Fruit fly (Drosophila melanogaster) whole organism, embryonic: ENCODE measurements around the gene CG12075.

Experiments
- CG10209 ChIP-seq: fragments of 200-800 bp; sonication (Bioruptor generic); optimal IDR thresholded peaks from 3 replicates; lab custom pipeline; 2017; ENCODE audit warnings: missing biosample characterization, mild to moderate bottlenecking, missing genetic modification characterization, missing genetic modification reagents
- CG11085 ChIP-seq: fragments of 200-800 bp; sonication (Bioruptor generic); IDR thresholded peaks from 2 replicates; pipeline ENCODE4 v1.3.6; 2022; ENCODE audit warnings: missing biosample characterization, missing genetic modification characterization
- CG14860 ChIP-seq: fragments of 200-800 bp; sonication (Bioruptor generic); IDR thresholded peaks from 3 replicates; pipeline ENCODE4 v1.3.6; 2022; ENCODE audit warnings: missing biosample characterization, missing genetic modification characterization; ENCODE audit not compliant: partially characterized antibody
- CG15269 ChIP-seq: fragments of 200-800 bp; sonication (Bioruptor generic); optimal IDR thresholded peaks from 2 replicates; lab custom pipeline; 2018; ENCODE audit warnings: missing biosample characterization, mild to moderate bottlenecking, missing genetic modification characterization, moderate library complexity
- CG15479 ChIP-seq: fragments of 200-800 bp; sonication (Bioruptor generic); optimal IDR thresholded peaks from 3 replicates; lab custom pipeline; 2019; ENCODE audit warnings: missing biosample characterization, mild to moderate bottlenecking, missing genetic modification characterization, moderate library complexity
- CG18262 ChIP-seq: fragments of 200-800 bp; optimal IDR thresholded peaks from 3 replicates; lab custom pipeline; 2019; ENCODE audit warnings: missing biosample characterization, mild to moderate bottlenecking, missing genetic modification characterization, moderate library complexity
- CG1832 ChIP-seq: fragments of 200-800 bp; sonication (Bioruptor generic); optimal IDR thresholded peaks from 2 replicates; lab custom pipeline; 2017; ENCODE audit warnings: missing biosample characterization, mild to moderate bottlenecking, missing genetic modification characterization, inconsistent platforms
- CG2712 ChIP-seq: fragments of 200-800 bp; optimal IDR thresholded peaks from 3 replicates; lab custom pipeline; 2019; ENCODE audit warnings: missing biosample characterization, mild to moderate bottlenecking, missing genetic modification characterization, moderate library complexity
- CG32767 ChIP-seq: fragments of 200-800 bp; sonication (Bioruptor generic); IDR thresholded peaks from 2 replicates; pipeline ENCODE4 v1.3.6; 2022; ENCODE audit warnings: missing biosample characterization, missing genetic modification characterization
- CG32772 ChIP-seq: fragments of 200-800 bp; sonication (Bioruptor generic); IDR thresholded peaks from 2 replicates; pipeline ENCODE4 v1.3.6; 2022; ENCODE audit warnings: missing biosample characterization, missing genetic modification characterization
- CG3838 ChIP-seq: fragments of 200-800 bp; sonication (Bioruptor generic); optimal IDR thresholded peaks from 3 replicates; lab custom pipeline; 2016; ENCODE audit warnings: missing biosample characterization, missing genetic modification characterization
- CG4328 ChIP-seq: fragments of 200-800 bp; sonication (Bioruptor generic); optimal IDR thresholded peaks from 3 replicates; lab custom pipeline; 2017; ENCODE audit warnings: missing biosample characterization, missing genetic modification reagents, missing genetic modification characterization
- CG4360 ChIP-seq: fragments of 200-800 bp; sonication (Bioruptor generic); IDR thresholded peaks from 2 replicates; pipeline ENCODE4 v1.3.6; 2022; ENCODE audit warnings: missing biosample characterization, missing genetic modification characterization
- CG4730 ChIP-seq: fragments of 200-800 bp; sonication (Bioruptor generic); IDR thresholded peaks from 2 replicates; pipeline ENCODE4 v1.3.6; 2022; ENCODE audit warnings: missing biosample characterization, missing genetic modification characterization
- CG5245 ChIP-seq: fragments of 200-800 bp; sonication (Bioruptor generic); optimal IDR thresholded peaks from 3 replicates; lab custom pipeline; 2016; ENCODE audit warnings: missing biosample characterization, missing genetic modification characterization
- CG6765 ChIP-seq: fragments of 200-800 bp; sonication (Bioruptor generic); optimal IDR thresholded peaks from 3 replicates; lab custom pipeline; 2017; ENCODE audit warnings: missing biosample characterization, mild to moderate bottlenecking, missing genetic modification characterization
- CG7928 ChIP-seq: fragments of 200-800 bp; sonication (Bioruptor generic); optimal IDR thresholded peaks from 2 replicates; lab custom pipeline; 2017; ENCODE audit warnings: missing biosample characterization, mild to moderate bottlenecking, missing genetic modification characterization
- CG9817 ChIP-seq: fragments of 200-800 bp; sonication (Bioruptor generic); optimal IDR thresholded peaks from 2 replicates; lab custom pipeline; 2018; ENCODE audit warnings: missing biosample characterization, mild to moderate bottlenecking, missing genetic modification characterization, moderate library complexity
- CrebB ChIP-seq: fragments of 200-800 bp; sonication (Bioruptor generic); optimal IDR thresholded peaks from 3 replicates; lab custom pipeline; 2018; ENCODE audit warnings: missing biosample characterization, mild to moderate bottlenecking, missing genetic modification characterization
- ERR ChIP-seq: fragments of 200-800 bp; sonication (Bioruptor generic); optimal IDR thresholded peaks from 2 replicates; lab custom pipeline; 2016; ENCODE audit warnings: missing biosample characterization, missing genetic modification characterization
- Hand ChIP-seq: fragments of 200-800 bp; sonication (Bioruptor generic); optimal IDR thresholded peaks from 2 replicates; lab custom pipeline; 2017; ENCODE audit warnings: mild to moderate bottlenecking, missing biosample characterization, missing genetic modification reagents, missing genetic modification characterization
- Myb ChIP-seq: fragments of 200-800 bp; sonication (Bioruptor generic); optimal IDR thresholded peaks from 2 replicates; lab custom pipeline; 2016; ENCODE audit warnings: missing biosample characterization, missing genetic modification characterization
- NC2β ChIP-seq: fragments of 200-800 bp; sonication (Bioruptor generic); optimal IDR thresholded peaks from 2 replicates; lab custom pipeline; 2016; ENCODE audit warnings: missing biosample characterization, missing genetic modification characterization
- Nf-YA ChIP-seq: fragments of 200-800 bp; sonication (Bioruptor generic); IDR thresholded peaks from 2 replicates; pipeline ENCODE4 v1.3.6; 2022; ENCODE audit warnings: missing biosample characterization, missing genetic modification characterization
- Nf-YC ChIP-seq: fragments of 200-800 bp; optimal IDR thresholded peaks from 3 replicates; lab custom pipeline; 2019; ENCODE audit warnings: missing biosample characterization, mild to moderate bottlenecking, missing genetic modification characterization, moderate library complexity
- Oaz ChIP-seq: fragments of 200-800 bp; sonication (Bioruptor generic); IDR thresholded peaks from 2 replicates; pipeline ENCODE4 v1.3.6; 2022; ENCODE audit warnings: missing biosample characterization, missing genetic modification characterization
- Opbp ChIP-seq: fragments of 200-800 bp; sonication (Bioruptor generic); IDR thresholded peaks from 3 replicates; pipeline ENCODE4 v1.3.6; 2022; ENCODE audit warnings: missing biosample characterization, missing genetic modification characterization; ENCODE audit not compliant: partially characterized antibody
- Sry-β ChIP-seq: fragments of 200-800 bp; sonication (Bioruptor generic); optimal IDR thresholded peaks from 2 replicates; lab custom pipeline; 2018; ENCODE audit warnings: missing biosample characterization, mild to moderate bottlenecking, missing genetic modification characterization, moderate library complexity
- al ChIP-seq: fragments of 200-800 bp; sonication (Bioruptor generic); IDR thresholded peaks from 2 replicates; pipeline ENCODE4 v1.3.6; 2022; ENCODE audit warnings: missing biosample characterization, missing genetic modification characterization
- bcd ChIP-seq: fragments of 200-800 bp; sonication (Bioruptor generic); optimal IDR thresholded peaks from 2 replicates; lab custom pipeline; 2017; ENCODE audit warnings: missing biosample characterization, mild to moderate bottlenecking, missing genetic modification characterization
- cato ChIP-seq: fragments of 200-800 bp; sonication (Bioruptor generic); optimal IDR thresholded peaks from 2 replicates; lab custom pipeline; 2016; ENCODE audit warnings: missing biosample characterization, missing genetic modification characterization, borderline replicate concordance
- cg ChIP-seq: fragments of 200-800 bp; sonication (Bioruptor generic); optimal IDR thresholded peaks from 3 replicates; lab custom pipeline; 2019; ENCODE audit warnings: missing biosample characterization, mild to moderate bottlenecking, missing genetic modification characterization, moderate library complexity
- danr ChIP-seq: fragments of 200-800 bp; sonication (Bioruptor generic); IDR thresholded peaks from 2 replicates; pipeline ENCODE4 v1.3.6; 2022; ENCODE audit warnings: missing biosample characterization, missing genetic modification characterization
- dimm ChIP-seq: fragments of 200-800 bp; sonication (Bioruptor generic); IDR thresholded peaks from 2 replicates; pipeline ENCODE4 v1.3.6; 2022; ENCODE audit warnings: missing biosample characterization, missing genetic modification characterization
- fd64A ChIP-seq: fragments of 200-800 bp; sonication (Bioruptor generic); optimal IDR thresholded peaks from 3 replicates; lab custom pipeline; 2018; ENCODE audit warnings: missing biosample characterization, mild to moderate bottlenecking, missing genetic modification characterization
- fd96Cb ChIP-seq: fragments of 200-800 bp; sonication (Bioruptor generic); optimal IDR thresholded peaks from 2 replicates; lab custom pipeline; 2018; ENCODE audit warnings: missing biosample characterization, mild to moderate bottlenecking, missing genetic modification characterization, moderate library complexity
- ftz-f1 ChIP-seq: fragments of 200-800 bp; sonication (Bioruptor generic); optimal IDR thresholded peaks from 2 replicates; lab custom pipeline; 2016; ENCODE audit warnings: missing biosample characterization, missing genetic modification characterization
- hbn ChIP-seq: fragments of 200-800 bp; sonication (Bioruptor generic); IDR thresholded peaks from 2 replicates; pipeline ENCODE4 v1.3.6; 2022; ENCODE audit warnings: missing biosample characterization, missing genetic modification characterization; ENCODE audit not compliant: partially characterized antibody
- ind ChIP-seq: fragments of 200-800 bp; sonication (Bioruptor generic); optimal IDR thresholded peaks from 3 replicates; lab custom pipeline; 2016; ENCODE audit warnings: missing biosample characterization, missing genetic modification characterization
- lilli ChIP-seq: fragments of 200-800 bp; sonication (Bioruptor generic); optimal IDR thresholded peaks from 3 replicates; lab custom pipeline; 2016; ENCODE audit warnings: missing biosample characterization, missing genetic modification characterization
- nom ChIP-seq: fragments of 200-800 bp; sonication (Bioruptor generic); optimal IDR thresholded peaks from 2 replicates; lab custom pipeline; 2017; ENCODE audit warnings: missing biosample characterization, missing genetic modification characterization, mild to moderate bottlenecking, moderate library complexity, missing genetic modification reagents
- pb ChIP-seq: fragments of 200-800 bp; sonication (Bioruptor generic); optimal IDR thresholded peaks from 3 replicates; lab custom pipeline; 2016; ENCODE audit warnings: missing biosample characterization, missing genetic modification characterization
- sc ChIP-seq, 3 experiments: fragments of >200 bp in 2 of 3; fragments of 200-800 bp in 1 of 3; sonication (Bioruptor generic) in 1 of 3; optimal IDR thresholded peaks; 2 replicates in 2 of 3; 3 replicates in 1 of 3; lab custom pipeline; 2017; ENCODE audit warnings: mild to moderate bottlenecking in 1 of 3, missing biosample characterization in 1 of 3, missing genetic modification characterization in 1 of 3, missing genetic modification reagents in 1 of 3
- so ChIP-seq: fragments of 200-800 bp; sonication (Bioruptor generic); IDR thresholded peaks from 3 replicates; pipeline ENCODE4 v1.3.6; 2022; ENCODE audit warnings: missing biosample characterization, missing genetic modification characterization
- stwl ChIP-seq: fragments of 200-800 bp; sonication (Bioruptor generic); optimal IDR thresholded peaks from 3 replicates; lab custom pipeline; 2018; ENCODE audit warnings: missing biosample characterization, mild to moderate bottlenecking, missing genetic modification characterization, moderate library complexity
- toy ChIP-seq: fragments of 200-800 bp; sonication (Bioruptor generic); IDR thresholded peaks from 2 replicates; pipeline ENCODE4 v1.3.6; 2022; ENCODE audit warnings: missing biosample characterization, missing genetic modification characterization
- twi ChIP-seq: fragments of 200-800 bp; optimal IDR thresholded peaks from 2 replicates; lab custom pipeline; 2019; ENCODE audit warnings: missing biosample characterization, mild to moderate bottlenecking, missing genetic modification characterization, moderate library complexity
- zen2 ChIP-seq: fragments of 200-800 bp; sonication (Bioruptor generic); IDR thresholded peaks from 3 replicates; pipeline ENCODE4 v1.3.6; 2022; ENCODE audit warnings: missing biosample characterization, missing genetic modification characterization; ENCODE audit not compliant: partially characterized antibody

Gene CG12075

DNA sequence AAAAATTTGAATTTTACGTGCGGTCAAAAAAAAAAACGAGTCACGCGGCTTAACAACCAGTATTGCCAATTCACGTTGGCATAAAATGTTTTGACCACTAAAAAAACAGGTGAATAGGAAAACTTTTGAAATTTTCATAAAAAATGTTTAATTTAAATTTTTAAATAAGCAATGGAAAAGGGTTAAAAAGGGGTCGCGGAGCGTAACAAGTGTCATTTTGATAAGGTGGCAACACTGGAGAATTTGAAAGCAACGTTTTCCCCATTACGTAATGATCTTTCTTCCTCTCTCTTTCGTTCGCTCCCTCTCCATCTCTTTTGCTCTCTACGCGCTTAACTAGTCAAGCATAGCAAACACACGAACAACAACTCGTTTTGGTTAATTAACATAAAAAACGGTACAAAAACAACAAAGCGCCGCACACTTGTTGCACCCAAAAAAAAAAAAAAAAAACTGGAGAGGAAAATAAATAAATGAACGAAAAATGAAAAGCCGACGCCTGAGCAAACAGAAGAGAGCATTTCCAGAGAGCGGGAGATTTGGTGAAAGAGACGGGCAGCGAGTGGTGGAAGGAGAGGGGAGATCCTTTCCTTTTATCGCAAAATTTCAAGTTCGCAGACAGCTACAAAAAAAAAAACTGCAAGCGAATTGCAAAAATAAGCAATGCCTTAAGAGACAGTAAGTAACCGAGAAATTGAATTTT is 56.3 kb downstream of the CG12075 start (continued):
- TF ChIP-seq Oaz (GFP tag; lab: Robert Waterston, UW) = peak; percentile 21; the same call in 1 of the 2 replicates
- TF ChIP-seq CG4730 (GFP tag; lab: Robert Waterston, UW) = peak; percentile 52; the same call in 1 of the 2 replicates
- peak; percentile 57; the same call in 1 of the 2 replicates for TF ChIP-seq CG4360 (GFP tag; lab: Robert Waterston, UW)
- peak; percentile 59 for TF ChIP-seq CG5245
- no peak for TF ChIP-seq hbn (GFP tag; lab: Robert Waterston, UW)
- no peak for TF ChIP-seq CG15479 (GFP tag; lab: Kevin White, UChicago)
- TF ChIP-seq lilli (GFP tag; lab: Kevin White, UChicago) = peak; percentile 74
- TF ChIP-seq CG32772 = peak; percentile 78
- peak; percentile 67 for TF ChIP-seq NC2β (GFP tag; lab: Kevin White, UChicago)
- peak; percentile 79 for TF ChIP-seq CG15269 (tag; lab: Kevin White, UChicago)
- TF ChIP-seq sc (optimal IDR thresholded peaks at IDR 0.05; lab: Kevin White, UChicago) = no peak
- TF ChIP-seq sc (GFP tag; optimal IDR thresholded peaks at IDR 0.05; lab: Kevin White, UChicago) = peak; percentile 66
- TF ChIP-seq CG2712 (tag; lab: Kevin White, UChicago) = peak; percentile 81
- TF ChIP-seq toy = no peak
- no peak for TF ChIP-seq ERR (GFP tag; lab: Kevin White, UChicago)
- TF ChIP-seq Myb = peak; percentile 20
- peak; percentile 51; the same call in 1 of the 2 replicates for TF ChIP-seq dimm (GFP tag; lab: Robert Waterston, UW)
- peak; percentile 9 for TF ChIP-seq pb
- TF ChIP-seq CG4328 (GFP tag; lab: Kevin White, UChicago) = peak; percentile 47
- peak; percentile 19 for TF ChIP-seq ftz-f1 (GFP tag; lab: Kevin White, UChicago)
- peak; percentile 62; the same call in 2 of the 3 replicates for TF ChIP-seq so
- peak; percentile 79 for TF ChIP-seq bcd (GFP tag; lab: Kevin White, UChicago)
- TF ChIP-seq CG11085 (GFP tag; lab: Robert Waterston, UW) = no peak
- no peak for TF ChIP-seq cg (GFP tag; lab: Kevin White, UChicago)
- no peak for TF ChIP-seq CG6765
- TF ChIP-seq CG32767 (GFP tag; lab: Robert Waterston, UW) = peak; percentile 63; the same call in 1 of the 2 replicates
- TF ChIP-seq fd64A = peak; percentile 26
- TF ChIP-seq Hand (GFP tag; lab: Kevin White, UChicago) = peak; percentile 52
- TF ChIP-seq CG18262 = peak; percentile 78
- no peak for TF ChIP-seq zen2
- peak; percentile 71 for TF ChIP-seq ind (GFP tag; lab: Kevin White, UChicago)
- TF ChIP-seq Opbp (GFP tag; lab: Robert Waterston, UW) = no peak
- no peak for TF ChIP-seq CG7928 (GFP tag; lab: Kevin White, UChicago)
- peak; percentile 36 for TF ChIP-seq stwl (tag; lab: Kevin White, UChicago)
- no peak for TF ChIP-seq CG14860 (GFP tag; lab: Robert Waterston, UW)
- peak; percentile 71 for TF ChIP-seq CG10209
- TF ChIP-seq Nf-YC = peak; percentile 23
- TF ChIP-seq CrebB (tag; lab: Kevin White, UChicago) = peak; percentile 24
- TF ChIP-seq al = 0 out of 2 replicates have a peak, but pooled peaks have one; percentile 30
- no peak for TF ChIP-seq cato
- peak; percentile 41 for TF ChIP-seq twi (tag; lab: Kevin White, UChicago)
- TF ChIP-seq CG9817 = peak; percentile 44
- TF ChIP-seq fd96Cb (tag; lab: Kevin White, UChicago) = peak; percentile 83
- no peak for TF ChIP-seq nom (GFP tag; lab: Kevin White, UChicago)
- no peak for TF ChIP-seq CG1832 (GFP tag; lab: Kevin White, UChicago)
- TF ChIP-seq CG3838 = peak; percentile 30
- TF ChIP-seq Sry-β = no peak
- peak; percentile 52; the same call in 1 of the 2 replicates for TF ChIP-seq danr
- TF ChIP-seq Nf-YA (GFP tag; lab: Robert Waterston, UW) = peak; percentile 66
